Fruit fly (Drosophila melanogaster): ENCODE measurements around the gene Polr2J.

The Polr2J gene

dm6 chr2L:17368503-17368902, 41.7 kb downstream of the Polr2J start (continued):
- TF ChIP-seq trem (tag; optimal IDR thresholded peaks at IDR 0.05) (no peak), CrebB (tag; optimal IDR thresholded peaks at IDR 0.05) (no peak), HmgZ (tag; optimal IDR thresholded peaks at IDR 0.05) (peak; percentile 17), cas (GFP tag; IDR thresholded peaks at IDR 0.05) (no peak), CG13296 (GFP tag; optimal IDR thresholded peaks at IDR 0.05) (no peak), Hr51 (GFP tag; optimal IDR thresholded peaks at IDR 0.05) (peak in 1 of 2 experiments; percentile 69), CG6683 (GFP tag; optimal IDR thresholded peaks at IDR 0.05) (no peak), Nf-YA (GFP tag; IDR thresholded peaks at IDR 0.05) (no peak), ranshi (GFP tag; IDR thresholded peaks at IDR 0.05) (no peak), da (GFP tag; optimal IDR thresholded peaks at IDR 0.05) (no peak), CG17802 (tag; optimal IDR thresholded peaks at IDR 0.05) (no peak), en (GFP tag; optimal IDR thresholded peaks at IDR 0.05) (no peak), gfzf (GFP tag; optimal IDR thresholded peaks at IDR 0.05) (peak; percentile 58), hbn (GFP tag; IDR thresholded peaks at IDR 0.05; ENCODE audit: partially characterized antibody) (no peak), eyg (GFP tag; optimal IDR thresholded peaks at IDR 0.05) (no peak), Side (GFP tag; optimal IDR thresholded peaks at IDR 0.05) (no peak), CG6854 (GFP tag; optimal IDR thresholded peaks at IDR 0.05) (peak; percentile 26), NfI (GFP tag; optimal IDR thresholded peaks at IDR 0.05) (no peak), fd102C (GFP tag; optimal IDR thresholded peaks at IDR 0.05) (no peak), mld (GFP tag; IDR thresholded peaks at IDR 0.05; ENCODE audit: partially characterized antibody) (no peak), pho (GFP tag; optimal IDR thresholded peaks at IDR 0.05) (no peak), gt (GFP tag; IDR thresholded peaks at IDR 0.05) (no peak), lilli (GFP tag; optimal IDR thresholded peaks at IDR 0.05) (no peak), Dek (tag; optimal IDR thresholded peaks at IDR 0.05) (peak; percentile 24), exex (tag; optimal IDR thresholded peaks at IDR 0.05) (no peak), Dp (GFP tag; optimal IDR thresholded peaks at IDR 0.05) (peak; percentile 29), D19A (tag; optimal IDR thresholded peaks at IDR 0.05) (no peak), btn (GFP tag; optimal IDR thresholded peaks at IDR 0.05) (no peak), CG4820 (GFP tag; optimal IDR thresholded peaks at IDR 0.05) (no peak), MESR4 (GFP tag; optimal IDR thresholded peaks at IDR 0.05) (no peak), stwl (tag; optimal IDR thresholded peaks at IDR 0.05) (peak; percentile 98), Awh (GFP tag; IDR thresholded peaks at IDR 0.05) (no peak), Aef1 (GFP tag; IDR thresholded peaks at IDR 0.05) (no peak), Opbp (GFP tag; IDR thresholded peaks at IDR 0.05; ENCODE audit: partially characterized antibody) (peak; percentile 56; the same call in 1 of the 3 replicates), GATAe (GFP tag; conservative IDR thresholded peaks at IDR 0.05) (no peak), CG10274 (GFP tag; optimal IDR thresholded peaks at IDR 0.05) (no peak), CG8944 (GFP tag; optimal IDR thresholded peaks at IDR 0.05) (no peak), Atf6 (GFP tag; IDR thresholded peaks at IDR 0.05) (no peak), CG2712 (tag; optimal IDR thresholded peaks at IDR 0.05) (no peak), inv (GFP tag; IDR thresholded peaks at IDR 0.05; ENCODE audit: partially characterized antibody) (no peak), sug (tag; optimal IDR thresholded peaks at IDR 0.05) (no peak), CG11696 (GFP tag; IDR thresholded peaks at IDR 0.05) (no peak), CG8359 (GFP tag; optimal IDR thresholded peaks at IDR 0.05; ENCODE audit: borderline replicate concordance) (no peak), pita (GFP tag; optimal IDR thresholded peaks at IDR 0.05) (peak; percentile 55), CG5953 (GFP tag; IDR thresholded peaks at IDR 0.05) (no peak), CG15073 (GFP tag; optimal IDR thresholded peaks at IDR 0.05) (no peak), dysf (GFP tag; IDR thresholded peaks at IDR 0.05) (no peak), lmd (GFP tag; IDR thresholded peaks at IDR 0.05) (no peak), dan (GFP tag; IDR thresholded peaks at IDR 0.05) (no peak), CG2875 (GFP tag; optimal IDR thresholded peaks at IDR 0.05) (no peak), CG9817 (tag; optimal IDR thresholded peaks at IDR 0.05) (no peak)
